Worm (Caenorhabditis elegans) whole organism, young adult: ENCODE results near the gene W01F3.2.

Experiments used
- B0336.3 ChIP-seq: fragments of 200-800 bp; sonication (Bioruptor generic); IDR thresholded peaks from 2 replicates; pipeline ENCODE4 v1.3.6; 2022; ENCODE audit warnings: missing genetic modification characterization, missing compliant biosample characterization
- C17E4.6 ChIP-seq: fragments of 200-800 bp; sonication (Bioruptor generic); IDR thresholded peaks from 2 replicates; pipeline ENCODE4 v1.3.6; 2022; ENCODE audit warnings: missing genetic modification reagents, missing genetic modification characterization, missing compliant biosample characterization
- D2030.7 ChIP-seq: fragments of 200-800 bp; sonication (Bioruptor generic); IDR thresholded peaks from 2 replicates; pipeline ENCODE4 v1.3.6; 2022; ENCODE audit warnings: missing genetic modification reagents, missing genetic modification characterization, missing compliant biosample characterization
- F10E7.11 ChIP-seq: sonication (generic microtip); optimal IDR thresholded peaks from 2 replicates; lab custom pipeline; 2017; ENCODE audit warnings: mild to moderate bottlenecking, missing genetic modification characterization, moderate library complexity, missing compliant biosample characterization
- F23B12.7 ChIP-seq: sonication (generic microtip); optimal IDR thresholded peaks from 2 replicates; lab custom pipeline; 2017; ENCODE audit warnings: missing genetic modification characterization, mild to moderate bottlenecking, missing compliant biosample characterization, antibody characterized with exemption, moderate library complexity; ENCODE audit not compliant: insufficient read depth
- F33H1.4 ChIP-seq: fragments of 200-800 bp; sonication (Bioruptor generic); IDR thresholded peaks from 2 replicates; pipeline ENCODE4 v1.3.6; 2022; ENCODE audit warnings: missing genetic modification reagents, missing genetic modification characterization, missing compliant biosample characterization
- F37B4.10 ChIP-seq: fragments of 200-800 bp; sonication (Bioruptor generic); IDR thresholded peaks from 2 replicates; pipeline ENCODE4 v1.3.6; 2022; ENCODE audit warnings: missing genetic modification characterization, missing compliant biosample characterization
- F57C9.4 ChIP-seq: sonication (generic microtip); optimal IDR thresholded peaks from 2 replicates; lab custom pipeline; 2017; ENCODE audit warnings: mild to moderate bottlenecking, missing genetic modification characterization, missing compliant biosample characterization
- T07F8.4 ChIP-seq: sonication (generic microtip); optimal IDR thresholded peaks from 2 replicates; lab custom pipeline; 2016; ENCODE audit warnings: mild to moderate bottlenecking, missing genetic modification characterization, moderate library complexity, missing compliant biosample characterization
- attf-5 ChIP-seq: fragments of 200-800 bp; sonication (Bioruptor generic); optimal IDR thresholded peaks from 2 replicates; lab custom pipeline; 2018; ENCODE audit warnings: mild to moderate bottlenecking, missing genetic modification characterization, missing compliant biosample characterization
- bed-2 ChIP-seq: fragments of 200-800 bp; sonication (Bioruptor generic); IDR thresholded peaks from 2 replicates; pipeline ENCODE4 v1.3.6; 2022; ENCODE audit warnings: missing genetic modification reagents, missing genetic modification characterization, missing compliant biosample characterization
- cebp-2 ChIP-seq: fragments of 200-800 bp; sonication (Bioruptor generic); IDR thresholded peaks from 2 replicates; pipeline ENCODE4 v1.3.6; 2022; ENCODE audit warnings: missing genetic modification characterization, missing compliant biosample characterization
- ceh-27 ChIP-seq: fragments of 200-800 bp; sonication (Bioruptor generic); optimal IDR thresholded peaks from 2 replicates; lab custom pipeline; 2018; ENCODE audit warnings: mild to moderate bottlenecking, missing genetic modification characterization, moderate library complexity, missing compliant biosample characterization
- ceh-79 ChIP-seq: sonication (generic microtip); optimal IDR thresholded peaks from 2 replicates; lab custom pipeline; 2017; ENCODE audit warnings: mild to moderate bottlenecking, missing genetic modification characterization, missing compliant biosample characterization
- dpl-1 ChIP-seq: fragments of 150-350 bp; optimal IDR thresholded peaks from 2 replicates; lab custom pipeline; 2014; ENCODE audit warnings: missing biosample characterization, missing genetic modification reagents, missing genetic modification characterization
- hlh-12 ChIP-seq: sonication (generic microtip); optimal IDR thresholded peaks from 2 replicates; lab custom pipeline; 2016; ENCODE audit warnings: missing genetic modification characterization, missing compliant biosample characterization
- hmg-1.2 ChIP-seq: fragments of 200-800 bp; sonication (Bioruptor generic); IDR thresholded peaks from 2 replicates; pipeline ENCODE4 v1.3.6; 2022; ENCODE audit warnings: missing genetic modification reagents, missing genetic modification characterization, missing compliant biosample characterization
- lin-26 ChIP-seq: fragments of 200-800 bp; sonication (Bioruptor generic); IDR thresholded peaks from 2 replicates; pipeline ENCODE4 v1.3.6; 2022; ENCODE audit warnings: missing genetic modification reagents, missing genetic modification characterization, missing compliant biosample characterization
- madf-10 ChIP-seq: sonication (generic microtip); optimal IDR thresholded peaks from 2 replicates; lab custom pipeline; 2016; ENCODE audit warnings: mild to moderate bottlenecking, missing genetic modification characterization, missing compliant biosample characterization
- mcd-1 ChIP-seq: fragments of 200-800 bp; sonication (Bioruptor generic); IDR thresholded peaks from 2 replicates; pipeline ENCODE4 v1.3.6; 2022; ENCODE audit warnings: missing genetic modification reagents, missing genetic modification characterization, missing compliant biosample characterization
- mel-28 ChIP-seq: sonication (generic microtip); optimal IDR thresholded peaks from 2 replicates; lab custom pipeline; 2016; ENCODE audit warnings: borderline replicate concordance, mild to moderate bottlenecking, missing genetic modification characterization, missing compliant biosample characterization
- mes-4 ChIP-seq: sonication (generic microtip); optimal IDR thresholded peaks from 2 replicates; lab custom pipeline; 2016; ENCODE audit warnings: missing genotype, missing genetic modification characterization, missing compliant biosample characterization
- nfya-2 ChIP-seq: fragments of 200-800 bp; sonication (Bioruptor generic); IDR thresholded peaks from 2 replicates; pipeline ENCODE4 v1.3.6; 2022; ENCODE audit warnings: missing genetic modification reagents, missing genetic modification characterization, missing compliant biosample characterization
- nhr-120 ChIP-seq: fragments of 200-800 bp; sonication (Bioruptor generic); IDR thresholded peaks from 2 replicates; pipeline ENCODE4 v1.3.6; 2022; ENCODE audit warnings: missing genetic modification characterization, missing compliant biosample characterization
- pbrm-1 ChIP-seq: fragments of 200-800 bp; sonication (Bioruptor generic); IDR thresholded peaks from 2 replicates; pipeline ENCODE4 v1.3.6; 2022; ENCODE audit warnings: missing genetic modification reagents, missing genetic modification characterization, missing compliant biosample characterization
- pha-4 ChIP-seq: fragments of 150-350 bp; sonication (generic microtip); optimal IDR thresholded peaks from 2 replicates; lab custom pipeline; 2014; ENCODE audit warnings: missing biosample characterization, missing genetic modification reagents, missing genetic modification characterization
- repo-1 ChIP-seq: sonication (generic microtip); optimal IDR thresholded peaks from 2 replicates; lab custom pipeline; 2017; ENCODE audit warnings: mild to moderate bottlenecking, missing genetic modification characterization, missing compliant biosample characterization
- snpc-1.1 ChIP-seq: sonication (generic microtip); optimal IDR thresholded peaks from 2 replicates; lab custom pipeline; 2017; ENCODE audit warnings: missing genetic modification characterization, mild to moderate bottlenecking, missing compliant biosample characterization, antibody characterized with exemption, moderate library complexity, missing genotype, missing genetic modification reagents; ENCODE audit not compliant: insufficient read depth
- unc-62 ChIP-seq: fragments of 150-350 bp; optimal IDR thresholded peaks from 2 replicates; lab custom pipeline; 2014; ENCODE audit warnings: missing biosample characterization, missing genetic modification reagents, missing genetic modification characterization
- ztf-22 ChIP-seq: fragments of 200-800 bp; sonication (Bioruptor generic); optimal IDR thresholded peaks from 2 replicates; lab custom pipeline; 2018; ENCODE audit warnings: mild to moderate bottlenecking, missing genetic modification characterization, moderate library complexity, missing compliant biosample characterization
- ztf-26 ChIP-seq: sonication (generic microtip); optimal IDR thresholded peaks from 2 replicates; lab custom pipeline; 2017; ENCODE audit warnings: missing genetic modification characterization, missing compliant biosample characterization
- ztf-3 ChIP-seq: fragments of 200-800 bp; sonication (Bioruptor generic); optimal IDR thresholded peaks from 2 replicates; lab custom pipeline; 2018; ENCODE audit warnings: mild to moderate bottlenecking, missing genetic modification characterization, missing compliant biosample characterization
- ztf-6 ChIP-seq: fragments of 200-800 bp; sonication (Bioruptor generic); IDR thresholded peaks from 2 replicates; pipeline ENCODE4 v1.3.6; 2022; ENCODE audit warnings: missing genetic modification reagents, missing genetic modification characterization, missing compliant biosample characterization

W01F3.2 gene

ce11 chrV:20633619-20634018, 26.5 kb upstream of the W01F3.2 start, which contains the start of gene F46B3.15:
TSS of gene F46B3.15 (minus strand) at chrV:20633719.
- no peak for TF ChIP-seq nfya-2 (GFP tag; lab: Robert Waterston, UW)

ce11 chrV:20634330-20634729, 25.8 kb upstream of the W01F3.2 start, which contains the start of gene F46B3.16:
TSS of gene F46B3.16 (plus strand) at chrV:20634630.
- TF ChIP-seq lin-26 (GFP tag; lab: Robert Waterston, UW) = no peak
- no peak for TF ChIP-seq attf-5
- TF ChIP-seq, all 124 proteins: peak for 0

ce11 chrV:20636855-20637254, 23.3 kb upstream of the W01F3.2 start, which contains the start of gene ttr-13:
TSS of gene ttr-13 (minus strand) at chrV:20636955.
- TF ChIP-seq madf-10 (tag; lab: Kevin White, UChicago) = no peak
- TF ChIP-seq mel-28 (tag; lab: Kevin White, UChicago) = no peak
- no peak for TF ChIP-seq dpl-1 (GFP tag; lab: Kevin White, UChicago)
- TF ChIP-seq F37B4.10 (GFP tag; lab: Robert Waterston, UW) = no peak
- no peak for TF ChIP-seq hmg-1.2
- TF ChIP-seq F10E7.11 (tag; lab: Kevin White, UChicago) = no peak
- no peak for TF ChIP-seq F57C9.4 (tag; lab: Kevin White, UChicago)
- no peak for TF ChIP-seq ceh-79 (tag; lab: Kevin White, UChicago)
- TF ChIP-seq F33H1.4 (GFP tag; lab: Robert Waterston, UW) = no peak
- no peak for TF ChIP-seq F23B12.7 (tag; lab: Kevin White, UChicago)
- TF ChIP-seq pha-4 (tag; lab: Kevin White, UChicago) = no peak
- TF ChIP-seq D2030.7 (GFP tag; lab: Robert Waterston, UW) = no peak
- no peak for TF ChIP-seq C17E4.6 (GFP tag; lab: Robert Waterston, UW)
- no peak for TF ChIP-seq ztf-3

DNA sequence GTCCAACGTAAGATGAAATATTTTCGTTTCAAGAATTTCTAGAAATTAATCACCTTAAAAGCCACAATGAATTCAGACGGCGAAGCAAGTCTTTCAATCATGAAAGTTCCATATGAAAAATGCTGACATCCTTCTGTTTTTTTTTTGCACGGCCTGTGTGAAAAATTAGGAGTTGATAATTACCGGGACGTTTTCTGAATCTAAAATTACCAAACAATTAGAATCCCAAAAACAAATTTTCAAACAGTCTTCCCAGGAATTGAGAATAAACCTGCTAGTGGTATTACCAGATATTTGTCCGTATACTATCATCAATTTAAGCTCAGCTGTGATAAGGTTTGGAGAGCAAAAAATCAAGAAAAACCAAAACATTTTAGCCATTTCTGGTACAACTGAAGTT, 21.8 kb upstream of the W01F3.2 start, which contains the start of gene Y44A6B.3:
Gene Y44A6B.3, minus strand, starts transcription at position 101 of the 400 bp plus-strand sequence.
- TF ChIP-seq bed-2 (GFP tag; lab: Robert Waterston, UW) (no peak), mes-4 (tag; lab: Kevin White, UChicago) (no peak), pbrm-1 (no peak), nhr-120 (no peak), ztf-22 (no peak), T07F8.4 (tag; lab: Kevin White, UChicago) (no peak), ztf-3 (no peak), mcd-1 (no peak), unc-62 (no peak), B0336.3 (GFP tag; lab: Robert Waterston, UW) (no peak), repo-1 (tag; lab: Kevin White, UChicago) (no peak), ztf-26 (tag; lab: Kevin White, UChicago) (no peak)

ce11 chrV:20639294-20639693, 20.8 kb upstream of the W01F3.2 start, which contains the start of gene srxa-14:
TSS of gene srxa-14 (plus strand) at chrV:20639594.
- no peak for TF ChIP-seq F10E7.11 (tag; lab: Kevin White, UChicago)
- TF ChIP-seq ceh-27 (GFP tag; lab: Kevin White, UChicago) = no peak
- TF ChIP-seq cebp-2 (GFP tag; lab: Robert Waterston, UW) = no peak
- no peak for TF ChIP-seq ztf-6 (GFP tag; lab: Robert Waterston, UW)
- no peak for TF ChIP-seq snpc-1.1
- TF ChIP-seq pbrm-1 = no peak
- no peak for TF ChIP-seq ceh-79 (tag; lab: Kevin White, UChicago)
- TF ChIP-seq hlh-12 (tag; lab: Kevin White, UChicago) = no peak
- TF ChIP-seq, all 124 proteins: peak for 0
